Worm (Caenorhabditis elegans): ENCODE measurements around the gene acp-2.

Gene acp-2

ce11 chrII:8417059-8417668 is 14.7 kb downstream of the acp-2 start, which contains the start of gene fdgt-2:
fdgt-2 (plus strand) TSS chrII:8417618.
- TF ChIP-seq unc-55 (GFP tag; optimal IDR thresholded peaks at IDR 0.05), result peak; percentile 60
- no peak for TF ChIP-seq rnt-1 (tag; optimal IDR thresholded peaks at IDR 0.05)

ce11 chrII:8415462-8416037 is 16.3 kb downstream of the acp-2 start:
- no peak for TF ChIP-seq nfya-1 (tag; optimal IDR thresholded peaks at IDR 0.05)
- no peak for TF ChIP-seq pros-1 (tag; optimal IDR thresholded peaks at IDR 0.05)
- peak; percentile 22; the same call in 1 of the 2 replicates for TF ChIP-seq sox-2 (GFP tag; IDR thresholded peaks at IDR 0.05)
- TF ChIP-seq ref-2 (tag; optimal IDR thresholded peaks at IDR 0.05), result no peak
- no peak for TF ChIP-seq fkh-10 (GFP tag; optimal IDR thresholded peaks at IDR 0.05)
- no peak for TF ChIP-seq dmd-4 (tag; optimal IDR thresholded peaks at IDR 0.05; ENCODE audit: borderline replicate concordance)
- no peak for TF ChIP-seq C38D4.7 (GFP tag; optimal IDR thresholded peaks at IDR 0.05)
- TF ChIP-seq elt-2 (tag; optimal IDR thresholded peaks at IDR 0.05), result peak; percentile 1
- no peak for TF ChIP-seq ceh-31 (tag; optimal IDR thresholded peaks at IDR 0.05)
- no peak for TF ChIP-seq sdc-2 (tag; optimal IDR thresholded peaks at IDR 0.05)
- TF ChIP-seq sox-4 (tag; optimal IDR thresholded peaks at IDR 0.05), result no peak
- TF ChIP-seq pag-3 (tag; optimal IDR thresholded peaks at IDR 0.05; ENCODE audit: borderline replicate concordance), result no peak

- TF ChIP-seq hlh-15 (tag; optimal IDR thresholded peaks at IDR 0.05) (no peak), lin-11 (tag; optimal IDR thresholded peaks at IDR 0.05) (no peak), K09A11.1 (tag; optimal IDR thresholded peaks at IDR 0.05; ENCODE audit: insufficient read depth) (no peak), dmd-4 (tag; optimal IDR thresholded peaks at IDR 0.05; ENCODE audit: borderline replicate concordance) (no peak), unc-86 (tag; optimal IDR thresholded peaks at IDR 0.05) (no peak), ceh-19 (GFP tag; optimal IDR thresholded peaks at IDR 0.05) (no peak), ztf-16 (tag; optimal IDR thresholded peaks at IDR 0.05) (no peak), sox-2 (GFP tag; IDR thresholded peaks at IDR 0.05) (no peak), pax-1 (tag; optimal IDR thresholded peaks at IDR 0.05) (no peak), fax-1 (tag; optimal IDR thresholded peaks at IDR 0.05) (no peak), unc-55 (GFP tag; optimal IDR thresholded peaks at IDR 0.05) (peak; percentile 1), fkh-6 (tag; optimal IDR thresholded peaks at IDR 0.05) (no peak), tbx-2 (tag; optimal IDR thresholded peaks at IDR 0.05) (peak; percentile 60)
These were observed 16.8 kb downstream of the acp-2 start for ce11 chrII:8415035-8415434.

ce11 chrII:8412935-8413334 is 18.9 kb downstream of the acp-2 start:
- TF ChIP-seq elt-2 (tag; optimal IDR thresholded peaks at IDR 0.05) (peak; percentile 65), hlh-30 (tag; optimal IDR thresholded peaks at IDR 0.05; ENCODE audit: insufficient read depth) (no peak), fkh-6 (tag; optimal IDR thresholded peaks at IDR 0.05) (no peak), C08G9.2 (tag; optimal IDR thresholded peaks at IDR 0.05) (no peak)

ce11 chrII:8412061-8412721 is 19.7 kb downstream of the acp-2 start, which contains the start of gene efl-3:
efl-3 (plus strand) TSS chrII:8412671.
- TF ChIP-seq ceh-24 (tag; optimal IDR thresholded peaks at IDR 0.05), result no peak
- TF ChIP-seq unc-3 (GFP tag; conservative IDR thresholded peaks at IDR 0.05), result no peak
- no peak for TF ChIP-seq unc-3 (tag; optimal IDR thresholded peaks at IDR 0.05)
- no peak for TF ChIP-seq hlh-8 (tag; optimal IDR thresholded peaks at IDR 0.05)
- no peak for TF ChIP-seq elt-2 (tag; optimal IDR thresholded peaks at IDR 0.05)
- peak; percentile 25 for TF ChIP-seq tbx-2 (tag; optimal IDR thresholded peaks at IDR 0.05)
- no peak for TF ChIP-seq K02D7.2 (tag; optimal IDR thresholded peaks at IDR 0.05)
- no peak for TF ChIP-seq pax-1 (tag; optimal IDR thresholded peaks at IDR 0.05)
- TF ChIP-seq hlh-30 (tag; optimal IDR thresholded peaks at IDR 0.05; ENCODE audit: insufficient read depth), result no peak
- TF ChIP-seq nhr-11 (tag; optimal IDR thresholded peaks at IDR 0.05), result no peak
- no peak for TF ChIP-seq rnt-1 (tag; optimal IDR thresholded peaks at IDR 0.05)
- no peak for TF ChIP-seq nhr-232 (tag; optimal IDR thresholded peaks at IDR 0.05)
- no peak for TF ChIP-seq sox-4 (tag; optimal IDR thresholded peaks at IDR 0.05)
- TF ChIP-seq C08G9.2 (tag; optimal IDR thresholded peaks at IDR 0.05), result no peak
- TF ChIP-seq dmd-4 (tag; optimal IDR thresholded peaks at IDR 0.05; ENCODE audit: borderline replicate concordance), result no peak
- no peak for TF ChIP-seq gmeb-2 (tag; optimal IDR thresholded peaks at IDR 0.05)
- TF ChIP-seq pha-2 (tag; optimal IDR thresholded peaks at IDR 0.05), result no peak
- no peak for TF ChIP-seq fkh-6 (tag; optimal IDR thresholded peaks at IDR 0.05)
- TF ChIP-seq hlh-6 (tag; optimal IDR thresholded peaks at IDR 0.05), result no peak
- peak; percentile 23; the same call in 1 of the 2 replicates for TF ChIP-seq ceh-45 (GFP tag; IDR thresholded peaks at IDR 0.05)
- no peak for TF ChIP-seq C38D4.7 (GFP tag; optimal IDR thresholded peaks at IDR 0.05)
- no peak for TF ChIP-seq npax-4 (tag; optimal IDR thresholded peaks at IDR 0.05)
- no peak for TF ChIP-seq madf-2 (tag; optimal IDR thresholded peaks at IDR 0.05)
- TF ChIP-seq ceh-34 (tag; optimal IDR thresholded peaks at IDR 0.05), result peak; percentile 36
- TF ChIP-seq lin-11 (tag; optimal IDR thresholded peaks at IDR 0.05), result no peak
- TF ChIP-seq tbx-7 (tag; optimal IDR thresholded peaks at IDR 0.05), result no peak

All from whole organism, late embryonic.